Fruit fly (Drosophila melanogaster) whole organism, embryonic: Measurements from ENCODE around the gene CG6168.
A peak's percentile ranks its signal among the peaks of the same experiment; 100 is the strongest.

ENCODE experiments used
- Ada2b ChIP-seq: fragments of 200-800 bp; sonication (Bioruptor generic); IDR thresholded peaks from 2 replicates; pipeline ENCODE4 v1.3.6; 2022; ENCODE audit warnings: missing biosample characterization, missing genetic modification characterization
- B-H1 ChIP-seq: fragments of 200-800 bp; sonication (Bioruptor generic); IDR thresholded peaks from 3 replicates; pipeline ENCODE4 v1.3.6; 2022; ENCODE audit warnings: missing biosample characterization, missing genetic modification characterization
- Bdp1 ChIP-seq: fragments of 200-800 bp; sonication (Bioruptor generic); optimal IDR thresholded peaks from 3 replicates; lab custom pipeline; 2016; ENCODE audit warnings: missing biosample characterization, missing genetic modification characterization
- BtbVII ChIP-seq: fragments of 200-800 bp; sonication (Bioruptor generic); optimal IDR thresholded peaks from 3 replicates; lab custom pipeline; 2017; ENCODE audit warnings: missing biosample characterization, mild to moderate bottlenecking, missing genetic modification characterization
- CG10267 ChIP-seq: fragments of 200-800 bp; sonication (Bioruptor generic); optimal IDR thresholded peaks from 2 replicates; lab custom pipeline; 2018; ENCODE audit warnings: missing biosample characterization, mild to moderate bottlenecking, missing genetic modification characterization, moderate library complexity
- CG10979 ChIP-seq: fragments of 200-800 bp; sonication (Bioruptor generic); optimal IDR thresholded peaks from 2 replicates; lab custom pipeline; 2018; ENCODE audit warnings: missing biosample characterization, mild to moderate bottlenecking, missing genetic modification characterization, moderate library complexity
- CG11398 ChIP-seq: fragments of 200-800 bp; sonication (Bioruptor generic); optimal IDR thresholded peaks from 2 replicates; lab custom pipeline; 2016; ENCODE audit warnings: missing biosample characterization, missing genetic modification characterization
- CG12942 ChIP-seq: fragments of 200-800 bp; sonication (Bioruptor generic); optimal IDR thresholded peaks from 3 replicates; lab custom pipeline; 2016; ENCODE audit warnings: missing biosample characterization, missing genetic modification characterization
- CG13296 ChIP-seq: fragments of 200-800 bp; sonication (Bioruptor generic); optimal IDR thresholded peaks from 3 replicates; lab custom pipeline; 2018; ENCODE audit warnings: missing biosample characterization, mild to moderate bottlenecking, missing genetic modification characterization
- CG15269 ChIP-seq: fragments of 200-800 bp; sonication (Bioruptor generic); optimal IDR thresholded peaks from 2 replicates; lab custom pipeline; 2018; ENCODE audit warnings: missing biosample characterization, mild to moderate bottlenecking, missing genetic modification characterization, moderate library complexity
- CG1529 ChIP-seq: fragments of 200-800 bp; sonication (Bioruptor generic); optimal IDR thresholded peaks from 3 replicates; lab custom pipeline; 2018; ENCODE audit warnings: missing biosample characterization, missing genetic modification characterization
- CG15601 ChIP-seq: fragments of 200-800 bp; sonication (Bioruptor generic); optimal IDR thresholded peaks from 3 replicates; lab custom pipeline; 2019; ENCODE audit warnings: missing biosample characterization, mild to moderate bottlenecking, missing genetic modification characterization, moderate library complexity
- CG17568 ChIP-seq: fragments of 200-800 bp; sonication (Bioruptor generic); optimal IDR thresholded peaks from 2 replicates; lab custom pipeline; 2018; ENCODE audit warnings: missing biosample characterization, mild to moderate bottlenecking, missing genetic modification characterization, moderate library complexity
- CG17829 ChIP-seq: fragments of 200-800 bp; optimal IDR thresholded peaks from 2 replicates; lab custom pipeline; 2019; ENCODE audit warnings: missing biosample characterization, mild to moderate bottlenecking, missing genetic modification characterization, moderate library complexity
- CG17912 ChIP-seq: fragments of 200-800 bp; sonication (Bioruptor generic); optimal IDR thresholded peaks from 2 replicates; lab custom pipeline; 2018; ENCODE audit warnings: missing biosample characterization, mild to moderate bottlenecking, missing genetic modification characterization
- CG18262 ChIP-seq: fragments of 200-800 bp; optimal IDR thresholded peaks from 3 replicates; lab custom pipeline; 2019; ENCODE audit warnings: missing biosample characterization, mild to moderate bottlenecking, missing genetic modification characterization, moderate library complexity
- CG2712 ChIP-seq: fragments of 200-800 bp; optimal IDR thresholded peaks from 3 replicates; lab custom pipeline; 2019; ENCODE audit warnings: missing biosample characterization, mild to moderate bottlenecking, missing genetic modification characterization, moderate library complexity
- CG31441 ChIP-seq: fragments of 200-800 bp; sonication (Bioruptor generic); IDR thresholded peaks from 2 replicates; pipeline ENCODE4 v1.3.6; 2022; ENCODE audit warnings: missing biosample characterization, missing genetic modification characterization
- CG3281 ChIP-seq: fragments of 200-800 bp; sonication (Bioruptor generic); optimal IDR thresholded peaks from 3 replicates; lab custom pipeline; 2017; ENCODE audit warnings: missing biosample characterization, mild to moderate bottlenecking, missing genetic modification characterization
- CG4360 ChIP-seq: fragments of 200-800 bp; sonication (Bioruptor generic); IDR thresholded peaks from 2 replicates; pipeline ENCODE4 v1.3.6; 2022; ENCODE audit warnings: missing biosample characterization, missing genetic modification characterization
- CG4424 ChIP-seq: fragments of 200-800 bp; sonication (Bioruptor generic); optimal IDR thresholded peaks from 3 replicates; lab custom pipeline; 2016; ENCODE audit warnings: missing biosample characterization, missing genetic modification characterization
- CG5180 ChIP-seq: fragments of 200-800 bp; sonication (Bioruptor generic); optimal IDR thresholded peaks from 3 replicates; lab custom pipeline; 2017; ENCODE audit warnings: missing biosample characterization, missing genetic modification characterization, mild to moderate bottlenecking, moderate library complexity, missing genetic modification reagents
- CG6175 ChIP-seq: fragments of 200-800 bp; sonication (Bioruptor generic); IDR thresholded peaks from 3 replicates; pipeline ENCODE4 v1.3.6; 2022; ENCODE audit warnings: missing biosample characterization, missing genetic modification characterization
- CG6254 ChIP-seq: fragments of 200-800 bp; sonication (Bioruptor generic); optimal IDR thresholded peaks from 3 replicates; lab custom pipeline; 2017; ENCODE audit warnings: mild to moderate bottlenecking, missing biosample characterization, missing genetic modification reagents, missing genetic modification characterization
- CG6272 ChIP-seq: fragments of 200-800 bp; sonication (Bioruptor generic); IDR thresholded peaks from 2 replicates; pipeline ENCODE4 v1.3.6; 2022; ENCODE audit warnings: missing biosample characterization, missing genetic modification characterization
- CG7786 ChIP-seq: fragments of 200-800 bp; sonication (Bioruptor generic); optimal IDR thresholded peaks from 2 replicates; lab custom pipeline; 2016; ENCODE audit warnings: missing biosample characterization, missing genetic modification characterization
- CG8359 ChIP-seq: fragments of 200-800 bp; sonication (Bioruptor generic); optimal IDR thresholded peaks from 2 replicates; lab custom pipeline; 2017; ENCODE audit warnings: missing biosample characterization, mild to moderate bottlenecking, missing genetic modification characterization, borderline replicate concordance
- CG8944 ChIP-seq: fragments of 200-800 bp; sonication (Bioruptor generic); optimal IDR thresholded peaks from 3 replicates; lab custom pipeline; 2016; ENCODE audit warnings: missing biosample characterization, missing genetic modification characterization
- D ChIP-seq, 2 experiments: fragments of 200-800 bp in 1 of 2; fragments of >200 bp in 1 of 2; sonication (Bioruptor generic) in 1 of 2; optimal IDR thresholded peaks; 2 replicates in 1 of 2; 3 replicates in 1 of 2; lab custom pipeline; 2017; ENCODE audit warnings: mild to moderate bottlenecking in 1 of 2, missing biosample characterization in 1 of 2, missing genetic modification characterization in 1 of 2, missing genetic modification reagents in 1 of 2
- D19A ChIP-seq: fragments of 200-800 bp; optimal IDR thresholded peaks from 3 replicates; lab custom pipeline; 2019; ENCODE audit warnings: missing biosample characterization, mild to moderate bottlenecking, missing genetic modification characterization, moderate library complexity
- Doc3 ChIP-seq: fragments of 200-800 bp; sonication (Bioruptor generic); IDR thresholded peaks from 3 replicates; pipeline ENCODE4 v1.3.6; 2022; ENCODE audit warnings: missing biosample characterization, missing genetic modification characterization; ENCODE audit not compliant: partially characterized antibody
- Dref ChIP-seq: fragments of 200-800 bp; sonication (Bioruptor generic); IDR thresholded peaks from 2 replicates; pipeline ENCODE4 v1.3.6; 2022; ENCODE audit warnings: missing biosample characterization, missing genetic modification characterization
- ERR ChIP-seq: fragments of 200-800 bp; sonication (Bioruptor generic); optimal IDR thresholded peaks from 2 replicates; lab custom pipeline; 2016; ENCODE audit warnings: missing biosample characterization, missing genetic modification characterization
- Ets65A ChIP-seq: fragments of 200-800 bp; sonication (Bioruptor generic); peaks from one replicate; lab custom pipeline; 2016; ENCODE audit warnings: missing biosample characterization, missing genetic modification characterization
- HHEX ChIP-seq: fragments of 200-800 bp; sonication (Bioruptor generic); optimal IDR thresholded peaks from 3 replicates; lab custom pipeline; 2017; ENCODE audit warnings: missing biosample characterization, mild to moderate bottlenecking, missing genetic modification characterization, missing genetic modification reagents
- Nf-YA ChIP-seq: fragments of 200-800 bp; sonication (Bioruptor generic); IDR thresholded peaks from 2 replicates; pipeline ENCODE4 v1.3.6; 2022; ENCODE audit warnings: missing biosample characterization, missing genetic modification characterization
- fd96Cb ChIP-seq: fragments of 200-800 bp; sonication (Bioruptor generic); optimal IDR thresholded peaks from 2 replicates; lab custom pipeline; 2018; ENCODE audit warnings: missing biosample characterization, mild to moderate bottlenecking, missing genetic modification characterization, moderate library complexity
- gem ChIP-seq: fragments of 200-800 bp; sonication (Bioruptor generic); optimal IDR thresholded peaks from 2 replicates; lab custom pipeline; 2019; ENCODE audit warnings: missing biosample characterization, mild to moderate bottlenecking, missing genetic modification characterization, moderate library complexity
- gsb ChIP-seq: fragments of 200-800 bp; sonication (Bioruptor generic); IDR thresholded peaks from 2 replicates; pipeline ENCODE4 v1.3.6; 2022; ENCODE audit warnings: missing biosample characterization, missing genetic modification characterization
- knrl ChIP-seq: fragments of 200-800 bp; sonication (Bioruptor generic); IDR thresholded peaks from 3 replicates; pipeline ENCODE4 v1.3.6; 2022; ENCODE audit warnings: missing biosample characterization, missing genetic modification characterization; ENCODE audit not compliant: partially characterized antibody
- lab ChIP-seq: fragments of 200-800 bp; sonication (Bioruptor generic); optimal IDR thresholded peaks from 3 replicates; lab custom pipeline; 2017; ENCODE audit warnings: missing biosample characterization, missing genetic modification characterization, mild to moderate bottlenecking, moderate library complexity, missing genetic modification reagents
- lov ChIP-seq, 2 experiments: fragments of 200-800 bp in 1 of 2; fragments of >200 bp in 1 of 2; sonication (Bioruptor generic) in 1 of 2; IDR thresholded peaks in 1 of 2; optimal IDR thresholded peaks in 1 of 2; 2 replicates in 1 of 2; 3 replicates in 1 of 2; pipeline versions ENCODE4 v1.3.6 to Lab custom; 2017 to 2022; ENCODE audit warnings: missing biosample characterization in 1 of 2, missing genetic modification characterization in 1 of 2
- pnt ChIP-seq: fragments of 200-800 bp; sonication (Bioruptor generic); optimal IDR thresholded peaks from 3 replicates; lab custom pipeline; 2016; ENCODE audit warnings: missing biosample characterization, missing genetic modification characterization
- pros ChIP-seq: fragments of 200-800 bp; sonication (Bioruptor generic); optimal IDR thresholded peaks from 3 replicates; lab custom pipeline; 2019; ENCODE audit warnings: missing biosample characterization, mild to moderate bottlenecking, missing genetic modification characterization, moderate library complexity
- row ChIP-seq: fragments of 200-800 bp; sonication (Bioruptor generic); IDR thresholded peaks from 3 replicates; pipeline ENCODE4 v1.3.6; 2022; ENCODE audit warnings: missing biosample characterization, missing genetic modification characterization
- sim ChIP-seq: fragments of 200-800 bp; sonication (Bioruptor generic); IDR thresholded peaks from 2 replicates; pipeline ENCODE4 v1.3.6; 2022; ENCODE audit warnings: missing biosample characterization, missing genetic modification characterization
- toy ChIP-seq: fragments of 200-800 bp; sonication (Bioruptor generic); IDR thresholded peaks from 2 replicates; pipeline ENCODE4 v1.3.6; 2022; ENCODE audit warnings: missing biosample characterization, missing genetic modification characterization
- trh ChIP-seq: fragments of 200-800 bp; sonication (Bioruptor generic); optimal IDR thresholded peaks from 2 replicates; lab custom pipeline; 2016; ENCODE audit warnings: missing biosample characterization, missing genetic modification characterization

Gene CG6168

dm6 chr3L:11299216-11299615 lies 22.3 kb downstream of the CG6168 start (continued):
- TF ChIP-seq CG15269 (tag; lab: Kevin White, UChicago), result no peak
- TF ChIP-seq Bdp1, result no peak
- TF ChIP-seq toy (GFP tag; lab: Robert Waterston, UW), result no peak
- TF ChIP-seq trh (GFP tag; lab: Kevin White, UChicago), result no peak
- TF ChIP-seq pros (GFP tag; lab: Kevin White, UChicago), result no peak
- no peak for TF ChIP-seq CG4360
- TF ChIP-seq CG6254 (GFP tag; lab: Kevin White, UChicago), result no peak
- TF ChIP-seq CG6175 (GFP tag; lab: Robert Waterston, UW), result peak; percentile 54; the same call in 1 of the 3 replicates
- TF ChIP-seq CG17568 (GFP tag; lab: Kevin White, UChicago), result no peak
- TF ChIP-seq CG6272 (GFP tag; lab: Robert Waterston, UW), result no peak
- TF ChIP-seq lov (optimal IDR thresholded peaks at IDR 0.05; lab: Kevin White, UChicago), result no peak
- 0 out of 3 replicates have a peak, but pooled peaks have one; percentile 20 for TF ChIP-seq lov (GFP tag; IDR thresholded peaks at IDR 0.05; lab: Robert Waterston, UW)
- no peak for TF ChIP-seq CG8359
- TF ChIP-seq Doc3 (GFP tag; lab: Robert Waterston, UW), result no peak
- no peak for TF ChIP-seq row (GFP tag; lab: Robert Waterston, UW)
- TF ChIP-seq gsb (GFP tag; lab: Robert Waterston, UW), result no peak
- TF ChIP-seq Ada2b (GFP tag; lab: Robert Waterston, UW), result no peak
- no peak for TF ChIP-seq CG17829 (tag; lab: Kevin White, UChicago)
- no peak for TF ChIP-seq sim (GFP tag; lab: Robert Waterston, UW)
- TF ChIP-seq knrl, result no peak
- TF ChIP-seq BtbVII, result no peak
- TF ChIP-seq CG17912 (GFP tag; lab: Kevin White, UChicago), result no peak
- no peak for TF ChIP-seq CG18262 (tag; lab: Kevin White, UChicago)
- TF ChIP-seq CG8944 (GFP tag; lab: Kevin White, UChicago), result no peak
- no peak for TF ChIP-seq ERR (GFP tag; lab: Kevin White, UChicago)
- TF ChIP-seq CG15601, result no peak

- peak; percentile 15 for TF ChIP-seq CG5180 (GFP tag; lab: Kevin White, UChicago)
- TF ChIP-seq CG18262 (tag; lab: Kevin White, UChicago), result peak; percentile 62
- TF ChIP-seq Ets65A (GFP tag; lab: Kevin White, UChicago), result no peak
- TF ChIP-seq CG13296, result peak; percentile 18
- peak; percentile 53 for TF ChIP-seq CG2712 (tag; lab: Kevin White, UChicago)
- peak; percentile 15 for TF ChIP-seq lab
- no peak for TF ChIP-seq Nf-YA (GFP tag; lab: Robert Waterston, UW)
- no peak for TF ChIP-seq B-H1 (GFP tag; lab: Robert Waterston, UW)
- TF ChIP-seq lov (optimal IDR thresholded peaks at IDR 0.05; lab: Kevin White, UChicago), result no peak
- 0 out of 3 replicates have a peak, but pooled peaks have one; percentile 14 for TF ChIP-seq lov (GFP tag; IDR thresholded peaks at IDR 0.05; lab: Robert Waterston, UW)
- no peak for TF ChIP-seq CG12942 (GFP tag; lab: Kevin White, UChicago)
- peak; percentile 41 for TF ChIP-seq CG10979 (tag; lab: Kevin White, UChicago)
- TF ChIP-seq CG10267, result peak; percentile 12
- TF ChIP-seq CG3281 (GFP tag; lab: Kevin White, UChicago), result peak; percentile 47
- TF ChIP-seq HHEX (GFP tag; lab: Kevin White, UChicago), result peak; percentile 15
- peak; percentile 53 for TF ChIP-seq D19A
- TF ChIP-seq Dref (GFP tag; lab: Robert Waterston, UW), result no peak
- TF ChIP-seq D (optimal IDR thresholded peaks at IDR 0.05; lab: Kevin White, UChicago), result no peak
- peak; percentile 29 for TF ChIP-seq D (GFP tag; optimal IDR thresholded peaks at IDR 0.05; lab: Kevin White, UChicago)
- peak; percentile 45 for TF ChIP-seq gem
- TF ChIP-seq CG31441 (GFP tag; lab: Robert Waterston, UW), result peak; percentile 45
- no peak for TF ChIP-seq CG11398
- peak; percentile 2 for TF ChIP-seq CG4424
- no peak for TF ChIP-seq CG1529
- TF ChIP-seq pnt (GFP tag; lab: Kevin White, UChicago), result no peak
- peak; percentile 34 for TF ChIP-seq fd96Cb
- no peak for TF ChIP-seq CG7786
Measured at dm6 chr3L:11298371-11299070, 23.0 kb downstream of the CG6168 start.
